Fruit fly (Drosophila melanogaster) whole organism, wandering third instar larva: Measurements from ENCODE around the gene fru.

Experiments used
- CG32264 ChIP-seq: fragments of 200-800 bp; sonication (Bioruptor generic); optimal IDR thresholded peaks from 2 replicates; lab custom pipeline; 2016; ENCODE audit warnings: missing biosample characterization, missing genetic modification characterization
- CG9705 ChIP-seq: fragments of 200-800 bp; sonication (Bioruptor generic); optimal IDR thresholded peaks from 2 replicates; lab custom pipeline; 2018; ENCODE audit warnings: missing biosample characterization, mild to moderate bottlenecking, missing genetic modification characterization
- CrebA ChIP-seq: fragments of 200-800 bp; sonication (Bioruptor generic); optimal IDR thresholded peaks from 2 replicates; lab custom pipeline; 2016; ENCODE audit warnings: missing biosample characterization, mild to moderate bottlenecking, missing genetic modification characterization, borderline replicate concordance
- Dif ChIP-seq: fragments of 200-275, 200-300 bp; sonication (Bioruptor generic); optimal IDR thresholded peaks from 2 replicates; lab custom pipeline; 2018; ENCODE audit warnings: missing biosample characterization, missing genetic modification characterization; ENCODE audit not compliant: partially characterized antibody
- GATAd ChIP-seq: sonication (Bioruptor generic); optimal IDR thresholded peaks from 2 replicates; lab custom pipeline; 2016; ENCODE audit warnings: missing biosample characterization, missing genetic modification characterization
- HLH106 ChIP-seq: fragments of 200-800 bp; optimal IDR thresholded peaks from 3 replicates; lab custom pipeline; 2019; ENCODE audit warnings: missing biosample characterization, mild to moderate bottlenecking, missing genetic modification characterization, moderate library complexity
- Hnf4 ChIP-seq: fragments of 200-800 bp; sonication (Bioruptor generic); optimal IDR thresholded peaks from 2 replicates; lab custom pipeline; 2016; ENCODE audit warnings: missing biosample characterization, mild to moderate bottlenecking, missing genetic modification characterization
- Hr78 ChIP-seq: fragments of >200 bp; optimal IDR thresholded peaks from 2 replicates; lab custom pipeline; 2017; ENCODE audit warnings: missing biosample characterization, missing genetic modification characterization
- Hr83 ChIP-seq: fragments of 200-300 bp; sonication (Bioruptor generic); optimal IDR thresholded peaks from 2 replicates; lab custom pipeline; 2016; ENCODE audit warnings: missing biosample characterization, mild to moderate bottlenecking, missing genetic modification characterization, moderate library complexity; ENCODE audit not compliant: poor library complexity, severe bottlenecking
- Jra ChIP-seq: sonication (Bioruptor generic); optimal IDR thresholded peaks from 2 replicates; lab custom pipeline; 2016; ENCODE audit warnings: missing biosample characterization, missing genetic modification characterization
- Mio ChIP-seq: sonication (Bioruptor generic); optimal IDR thresholded peaks from 2 replicates; lab custom pipeline; 2016; ENCODE audit warnings: missing biosample characterization, missing genetic modification characterization
- Myc ChIP-seq: fragments of >200 bp; optimal IDR thresholded peaks from 2 replicates; lab custom pipeline; 2017
- OdsH ChIP-seq: fragments of 200-800 bp; sonication (Bioruptor generic); optimal IDR thresholded peaks from 2 replicates; lab custom pipeline; 2016; ENCODE audit warnings: missing biosample characterization, mild to moderate bottlenecking, missing genetic modification characterization
- Rel ChIP-seq, 2 experiments: fragments of 200-800 bp; sonication (Bioruptor generic) in 1 of 2; optimal IDR thresholded peaks; 2 replicates in 1 of 2; 3 replicates in 1 of 2; lab custom pipeline; 2016 to 2019; ENCODE audit warnings: mild to moderate bottlenecking in 2 of 2, missing biosample characterization in 2 of 2, missing genetic modification characterization in 2 of 2, moderate library complexity in 1 of 2
- Sp1 ChIP-seq: fragments of 200-800 bp; sonication (Bioruptor generic); optimal IDR thresholded peaks from 3 replicates; lab custom pipeline; 2019; ENCODE audit warnings: missing biosample characterization, mild to moderate bottlenecking, missing genetic modification characterization, moderate library complexity
- Vsx2 ChIP-seq: fragments of 200-300, 225-300 bp; sonication (Bioruptor generic); optimal IDR thresholded peaks from 2 replicates; lab custom pipeline; 2018; ENCODE audit warnings: missing biosample characterization, missing genetic modification characterization; ENCODE audit not compliant: partially characterized antibody
- br ChIP-seq: fragments of 200-800 bp; sonication (Bioruptor generic); optimal IDR thresholded peaks from 2 replicates; lab custom pipeline; 2016; ENCODE audit warnings: missing biosample characterization, missing genetic modification characterization
- brk ChIP-seq: fragments of 200-800 bp; sonication (Bioruptor generic); optimal IDR thresholded peaks from 2 replicates; lab custom pipeline; 2016; ENCODE audit warnings: missing biosample characterization, mild to moderate bottlenecking, missing genetic modification characterization
- dl ChIP-seq, 2 experiments: fragments of 175-275, 200-275 bp in 1 of 2; fragments of 200-275 bp in 1 of 2; sonication (Bioruptor generic); optimal IDR thresholded peaks; lab custom pipeline; 2018; ENCODE audit warnings: mild to moderate bottlenecking in 2 of 2, missing biosample characterization in 2 of 2, missing genetic modification characterization in 2 of 2, moderate library complexity in 2 of 2; ENCODE audit not compliant: partially characterized antibody in 2 of 2, insufficient read depth in 1 of 2
- dmrt93B ChIP-seq: fragments of 200-800 bp; sonication (Bioruptor generic); optimal IDR thresholded peaks from 2 replicates; lab custom pipeline; 2018; ENCODE audit warnings: missing biosample characterization, mild to moderate bottlenecking, missing genetic modification characterization
- dsf ChIP-seq: sonication (Bioruptor generic); optimal IDR thresholded peaks from 2 replicates; lab custom pipeline; 2016; ENCODE audit warnings: missing biosample characterization, missing genetic modification characterization, borderline replicate concordance
- ey ChIP-seq: fragments of 200-800 bp; sonication (Bioruptor generic); optimal IDR thresholded peaks from 2 replicates; lab custom pipeline; 2016; ENCODE audit warnings: missing biosample characterization, missing genetic modification characterization
- foxo ChIP-seq, 2 experiments: fragments of 200-800 bp; sonication (Bioruptor generic); optimal IDR thresholded peaks; 2 replicates in 1 of 2; 3 replicates in 1 of 2; lab custom pipeline; 2016 to 2017; ENCODE audit warnings: missing biosample characterization in 2 of 2, missing genetic modification characterization in 2 of 2
- fru ChIP-seq: fragments of 200-800 bp; sonication (Bioruptor generic); optimal IDR thresholded peaks from 3 replicates; lab custom pipeline; 2016; ENCODE audit warnings: missing biosample characterization, mild to moderate bottlenecking, missing genetic modification characterization
- h ChIP-seq: fragments of 200-800 bp; sonication (Bioruptor generic); optimal IDR thresholded peaks from 3 replicates; lab custom pipeline; 2016; ENCODE audit warnings: missing biosample characterization, mild to moderate bottlenecking, missing genetic modification characterization
- jim ChIP-seq: fragments of 175-275, 200-325 bp; sonication (Bioruptor generic); optimal IDR thresholded peaks from 2 replicates; lab custom pipeline; 2016; ENCODE audit warnings: missing biosample characterization, mild to moderate bottlenecking, missing genetic modification characterization
- pan ChIP-seq: fragments of >200 bp; optimal IDR thresholded peaks from 2 replicates; lab custom pipeline; 2017
- psq ChIP-seq: fragments of 200-800 bp; sonication (Bioruptor generic); optimal IDR thresholded peaks from 3 replicates; lab custom pipeline; 2017; ENCODE audit warnings: missing biosample characterization, mild to moderate bottlenecking, missing genetic modification characterization, moderate library complexity
- rgr ChIP-seq: fragments of 200-800 bp; sonication (Bioruptor generic); optimal IDR thresholded peaks from 3 replicates; lab custom pipeline; 2016; ENCODE audit warnings: missing biosample characterization, mild to moderate bottlenecking, missing genetic modification characterization
- sv ChIP-seq: fragments of 200-800 bp; sonication (Bioruptor generic); optimal IDR thresholded peaks from 3 replicates; lab custom pipeline; 2016; ENCODE audit warnings: missing biosample characterization, missing genetic modification characterization
- tai ChIP-seq: sonication (Bioruptor generic); optimal IDR thresholded peaks from 2 replicates; lab custom pipeline; 2016; ENCODE audit warnings: missing biosample characterization, missing genetic modification characterization
- usp ChIP-seq: fragments of >200 bp; optimal IDR thresholded peaks from 2 replicates; lab custom pipeline; 2017; ENCODE audit warnings: missing biosample characterization, missing genetic modification characterization
- woc ChIP-seq: sonication (Bioruptor generic); optimal IDR thresholded peaks from 2 replicates; lab custom pipeline; 2016; ENCODE audit warnings: missing biosample characterization, mild to moderate bottlenecking, missing genetic modification characterization

The fru gene

dm6 chr3R:18473900-18474299 is 71.5 kb downstream of the fru start:
- TF ChIP-seq Dif (GFP tag; lab: Kevin White, UChicago) = no peak
- TF ChIP-seq brk = no peak
- no peak for TF ChIP-seq Mio (GFP tag; lab: Kevin White, UChicago)
- peak; percentile 15 for TF ChIP-seq psq
- no peak for TF ChIP-seq Hr83 (GFP tag; lab: Kevin White, UChicago)

dm6 chr3R:18469461-18469860 is 75.9 kb downstream of the fru start:
- no peak for TF ChIP-seq pan (lab: Kevin White, UChicago)
- no peak for TF ChIP-seq psq
- no peak for TF ChIP-seq CG32264
- TF ChIP-seq GATAd (GFP tag; lab: Kevin White, UChicago) = no peak
- TF ChIP-seq fru (GFP tag; lab: Kevin White, UChicago) = peak; percentile 33
- TF ChIP-seq dsf (GFP tag; lab: Kevin White, UChicago) = no peak
- TF ChIP-seq HLH106 = peak; percentile 12
- TF ChIP-seq sv (GFP tag; lab: Kevin White, UChicago) = no peak
- TF ChIP-seq h (GFP tag; lab: Kevin White, UChicago) = peak; percentile 24
- peak in 1 of 2 experiments; percentile 22 for TF ChIP-seq foxo (GFP tag; optimal IDR thresholded peaks at IDR 0.05; lab: Kevin White, UChicago)

dm6 chr3R:18468608-18469007 is 76.8 kb downstream of the fru start:
- TF ChIP-seq OdsH (GFP tag; lab: Kevin White, UChicago) = no peak
- TF ChIP-seq dsf (GFP tag; lab: Kevin White, UChicago) = no peak
- TF ChIP-seq Myc = no peak
- no peak for TF ChIP-seq sv (GFP tag; lab: Kevin White, UChicago)
- TF ChIP-seq rgr (GFP tag; lab: Kevin White, UChicago) = no peak
- TF ChIP-seq Sp1 (GFP tag; lab: Kevin White, UChicago) = no peak
- no peak for TF ChIP-seq Hnf4 (GFP tag; lab: Kevin White, UChicago)
- TF ChIP-seq woc (GFP tag; lab: Kevin White, UChicago) = no peak
- no peak for TF ChIP-seq Hr78
- TF ChIP-seq HLH106 = no peak
- no peak for TF ChIP-seq brk
- no peak for TF ChIP-seq fru (GFP tag; lab: Kevin White, UChicago)
- no peak for TF ChIP-seq CrebA
- TF ChIP-seq Vsx2 (GFP tag; lab: Kevin White, UChicago) = no peak
- TF ChIP-seq CG32264 = no peak
- TF ChIP-seq ey (GFP tag; lab: Kevin White, UChicago) = no peak

dm6 chr3R:18458912-18459311 is 86.5 kb downstream of the fru start:
- TF ChIP-seq h (GFP tag; lab: Kevin White, UChicago) (no peak), rgr (GFP tag; lab: Kevin White, UChicago) (no peak), dl (GFP tag; optimal IDR thresholded peaks at IDR 0.05; lab: Kevin White, UChicago; ENCODE audit: insufficient read depth in 1 of 2, partially characterized antibody in 2 of 2) (no peak), ey (GFP tag; lab: Kevin White, UChicago) (no peak), jim (GFP tag; lab: Kevin White, UChicago) (no peak), Dif (GFP tag; lab: Kevin White, UChicago) (no peak), Myc (no peak), sv (GFP tag; lab: Kevin White, UChicago) (no peak), dsf (GFP tag; lab: Kevin White, UChicago) (no peak), foxo (GFP tag; optimal IDR thresholded peaks at IDR 0.05; lab: Kevin White, UChicago) (no peak), fru (GFP tag; lab: Kevin White, UChicago) (no peak), pan (lab: Kevin White, UChicago) (no peak), dmrt93B (GFP tag; lab: Kevin White, UChicago) (no peak), OdsH (GFP tag; lab: Kevin White, UChicago) (no peak), CG9705 (GFP tag; lab: Kevin White, UChicago) (no peak), Jra (no peak)

dm6 chr3R:18456196-18456781 is 89.1 kb downstream of the fru start:
- TF ChIP-seq fru (GFP tag; lab: Kevin White, UChicago) (peak; percentile 81), tai (no peak), pan (lab: Kevin White, UChicago) (no peak), rgr (GFP tag; lab: Kevin White, UChicago) (peak; percentile 70), Rel (GFP tag; optimal IDR thresholded peaks at IDR 0.05; lab: Kevin White, UChicago) (no peak), Rel (tag; optimal IDR thresholded peaks at IDR 0.05; lab: Kevin White, UChicago) (no peak), usp (GFP tag; lab: Kevin White, UChicago) (no peak), woc (GFP tag; lab: Kevin White, UChicago) (peak; percentile 32), br (GFP tag; lab: Kevin White, UChicago) (peak; percentile 66), foxo (GFP tag; optimal IDR thresholded peaks at IDR 0.05; lab: Kevin White, UChicago) (peak in 1 of 2 experiments; percentile 77), OdsH (GFP tag; lab: Kevin White, UChicago) (peak; percentile 61), Hr78 (no peak), sv (GFP tag; lab: Kevin White, UChicago) (peak; percentile 18), CG32264 (no peak), brk (no peak), ey (GFP tag; lab: Kevin White, UChicago) (peak; percentile 60), Myc (no peak), psq (peak; percentile 61), dmrt93B (GFP tag; lab: Kevin White, UChicago) (peak; percentile 20), HLH106 (peak; percentile 39), h (GFP tag; lab: Kevin White, UChicago) (peak; percentile 69), Hnf4 (GFP tag; lab: Kevin White, UChicago) (peak; percentile 68), Sp1 (GFP tag; lab: Kevin White, UChicago) (peak; percentile 2)
